Worm (Caenorhabditis elegans) whole organism, L1 larva: ENCODE data around the gene ncx-8.

Source experiments
- blmp-1 ChIP-seq: fragments of 150-350 bp; optimal IDR thresholded peaks from 2 replicates; lab custom pipeline; 2014; ENCODE audit warnings: missing biosample characterization, missing genetic modification characterization
- dsc-1 ChIP-seq: sonication (generic microtip); optimal IDR thresholded peaks from 2 replicates; lab custom pipeline; 2016; ENCODE audit warnings: mild to moderate bottlenecking, missing genetic modification characterization, missing compliant biosample characterization
- nhr-11 ChIP-seq: fragments of 150-350 bp; optimal IDR thresholded peaks from 2 replicates; lab custom pipeline; 2014; ENCODE audit warnings: missing biosample characterization, missing genetic modification characterization
- pax-3 ChIP-seq: fragments of 200-800 bp; sonication (Bioruptor generic); optimal IDR thresholded peaks from 2 replicates; lab custom pipeline; 2018; ENCODE audit warnings: mild to moderate bottlenecking, missing genetic modification characterization, moderate library complexity, missing compliant biosample characterization
- unc-130 ChIP-seq: fragments of 150-350 bp; optimal IDR thresholded peaks from 2 replicates; lab custom pipeline; 2017; ENCODE audit warnings: missing biosample characterization, missing genetic modification characterization, inconsistent platforms

- TF ChIP-seq unc-130 (no peak), nhr-11 (no peak), blmp-1 (tag; lab: Kevin White, UChicago) (no peak), pax-3 (no peak), dsc-1 (tag; lab: Kevin White, UChicago) (no peak)
Measured at ce11 chrV:4935096-4935495, 51.9 kb downstream of the ncx-8 start.
